Worm (Caenorhabditis elegans) whole organism, midembryonic: ENCODE data around the gene Y49E10.29.

ENCODE experiments used
- T22C8.4 ChIP-seq: fragments of 200-800 bp; sonication (Bioruptor generic); IDR thresholded peaks from 2 replicates; pipeline ENCODE4 v1.3.6; 2022; ENCODE audit warnings: missing genetic modification characterization, missing compliant biosample characterization
- klf-2 ChIP-seq: fragments of 200-800 bp; sonication (Bioruptor generic); conservative IDR thresholded peaks from 2 replicates; pipeline ENCODE4 v1.3.6; 2022; ENCODE audit warnings: missing genetic modification reagents, missing genetic modification characterization, missing compliant biosample characterization
- med-1 ChIP-seq: sonication (generic microtip); optimal IDR thresholded peaks from 2 replicates; lab custom pipeline; 2017; ENCODE audit warnings: missing genetic modification characterization, mild to moderate bottlenecking, missing compliant biosample characterization, antibody characterized with exemption, missing genetic modification reagents; ENCODE audit not compliant: insufficient read depth
- ref-1 ChIP-seq: fragments of 200-800 bp; sonication (Bioruptor generic); conservative IDR thresholded peaks from 2 replicates; pipeline ENCODE4 v1.3.6; 2022; ENCODE audit warnings: missing genetic modification reagents, missing genetic modification characterization, missing compliant biosample characterization
- tab-1 ChIP-seq: fragments of 200-800 bp; sonication (Bioruptor generic); IDR thresholded peaks from 2 replicates; pipeline ENCODE4 v1.3.6; 2022; ENCODE audit warnings: missing genetic modification characterization, missing compliant biosample characterization

DNA sequence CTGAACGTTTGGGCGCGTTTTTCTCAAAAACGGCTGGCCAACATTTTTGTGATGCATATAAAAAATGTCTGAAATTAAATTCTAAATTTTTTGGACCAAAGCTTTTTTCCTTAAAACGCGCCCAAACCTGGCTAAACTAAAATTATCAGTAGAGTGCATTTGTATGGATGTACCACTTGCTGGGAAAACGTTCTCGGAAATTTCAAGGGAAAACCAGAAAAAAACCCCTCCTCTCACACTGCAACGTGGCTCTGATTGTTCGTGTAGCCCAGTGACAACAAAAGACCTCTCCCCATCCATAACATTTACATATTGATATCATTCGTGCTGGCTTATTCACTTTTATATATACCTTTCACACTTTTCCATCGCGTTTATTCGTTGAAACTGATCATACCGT lies at the start of gene Y49E10.29:
- TF ChIP-seq T22C8.4 (GFP tag; lab: Robert Waterston, UW) (no peak), med-1 (GFP tag; lab: Kevin White, UChicago) (no peak), ref-1 (GFP tag; lab: Robert Waterston, UW) (no peak), tab-1 (no peak), klf-2 (GFP tag; lab: Robert Waterston, UW) (no peak)
